Fruit fly (Drosophila melanogaster): ENCODE results near the gene Rim2.

Gene Rim2

DNA sequence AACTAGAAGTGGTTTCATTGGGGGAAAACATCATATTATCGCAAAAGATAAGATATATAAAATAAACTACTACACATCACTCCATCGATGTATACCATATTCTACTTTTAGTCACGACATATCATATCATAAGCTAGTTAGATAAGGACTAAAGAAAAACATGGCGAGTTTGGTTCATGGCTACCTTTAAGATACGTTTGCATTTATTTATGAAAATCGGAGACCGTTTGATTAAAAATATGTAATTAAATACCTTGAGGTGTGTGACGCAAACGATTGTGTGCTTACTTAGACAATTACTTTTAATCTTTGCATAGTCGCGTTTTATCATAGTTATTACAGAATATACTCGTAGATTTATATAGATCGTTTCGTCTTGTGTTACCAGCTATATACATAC, 17.2 kb downstream of the Rim2 start:
- TF ChIP-seq rn (GFP tag; IDR thresholded peaks at IDR 0.05), result no peak
- TF ChIP-seq CG13204 (GFP tag; optimal IDR thresholded peaks at IDR 0.05), result no peak
- TF ChIP-seq CG32121 (GFP tag; IDR thresholded peaks at IDR 0.05), result no peak
- TF ChIP-seq CG10348 (GFP tag; IDR thresholded peaks at IDR 0.05), result no peak
- no peak for TF ChIP-seq gl (tag; optimal IDR thresholded peaks at IDR 0.05)
- no peak for TF ChIP-seq CG8301 (tag; optimal IDR thresholded peaks at IDR 0.05)
- TF ChIP-seq Pif1A (GFP tag; optimal IDR thresholded peaks at IDR 0.05), result no peak
- no peak for TF ChIP-seq fd96Ca (GFP tag; IDR thresholded peaks at IDR 0.05)
- TF ChIP-seq CG17806 (tag; optimal IDR thresholded peaks at IDR 0.05), result no peak
- no peak for TF ChIP-seq CG4496 (GFP tag; IDR thresholded peaks at IDR 0.05)
- TF ChIP-seq CG15710 (tag; optimal IDR thresholded peaks at IDR 0.05), result no peak
- TF ChIP-seq Snoo (tag; optimal IDR thresholded peaks at IDR 0.05), result no peak
- no peak for TF ChIP-seq CG12605 (GFP tag; IDR thresholded peaks at IDR 0.05)
- no peak for TF ChIP-seq CG34367 (tag; optimal IDR thresholded peaks at IDR 0.05)
- TF ChIP-seq CG14655 (GFP tag; optimal IDR thresholded peaks at IDR 0.05), result no peak
- TF ChIP-seq CG8159 (tag; optimal IDR thresholded peaks at IDR 0.05), result no peak

DNA sequence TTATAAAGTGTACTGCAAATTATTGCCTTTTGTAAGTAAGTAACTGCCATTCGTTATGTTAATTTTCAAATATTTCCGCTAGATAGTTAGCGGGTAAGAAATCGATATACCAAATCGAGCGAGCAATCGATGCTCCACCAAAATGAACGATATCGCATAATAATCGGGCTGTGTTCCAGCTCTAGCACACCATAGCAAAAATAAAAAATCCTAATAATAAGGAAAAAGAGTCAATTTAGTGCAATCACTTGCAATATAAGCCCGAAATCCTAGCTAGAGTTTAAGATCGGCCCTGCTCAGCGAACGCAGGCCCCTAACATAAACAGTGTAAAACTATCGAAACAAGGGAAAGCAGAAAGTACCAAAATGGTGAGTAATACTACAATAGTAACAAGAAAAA, 19.4 kb downstream of the Rim2 start, which contains the start of gene cpb:
cpb (plus strand) TSS at position 157 of the 400 bp plus-strand sequence.
- TF ChIP-seq CG9948 (tag; optimal IDR thresholded peaks at IDR 0.05) (no peak), rn (GFP tag; IDR thresholded peaks at IDR 0.05) (no peak), CG10348 (GFP tag; IDR thresholded peaks at IDR 0.05) (no peak), CG8301 (tag; optimal IDR thresholded peaks at IDR 0.05) (no peak), CG8159 (tag; optimal IDR thresholded peaks at IDR 0.05) (no peak), CG34367 (tag; optimal IDR thresholded peaks at IDR 0.05) (no peak), CG14655 (GFP tag; optimal IDR thresholded peaks at IDR 0.05) (no peak)

DNA sequence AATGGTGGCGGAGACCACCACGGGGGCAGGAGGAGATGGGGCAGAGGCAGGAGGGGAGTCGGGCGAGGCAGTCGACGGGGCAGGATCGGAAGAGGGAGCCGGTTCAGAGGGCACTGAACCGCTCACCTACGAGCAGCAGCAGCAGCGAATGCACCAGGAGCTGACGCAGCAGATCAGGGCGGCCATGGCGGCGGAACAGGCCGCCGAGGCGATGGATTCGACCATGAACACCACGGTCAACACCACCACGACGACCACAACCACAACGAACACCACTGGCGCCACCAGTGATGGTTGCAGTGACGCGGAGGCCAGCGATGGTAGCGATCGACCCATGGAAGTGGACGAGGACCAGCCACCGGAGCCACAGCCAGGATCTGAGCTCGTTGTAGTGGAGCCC, 27.9 kb downstream of the Rim2 start:
- TF ChIP-seq CG14655 (GFP tag; optimal IDR thresholded peaks at IDR 0.05) (no peak), fd96Ca (GFP tag; IDR thresholded peaks at IDR 0.05) (no peak), CG8301 (tag; optimal IDR thresholded peaks at IDR 0.05) (no peak), gl (tag; optimal IDR thresholded peaks at IDR 0.05) (no peak), Ets98B (GFP tag; IDR thresholded peaks at IDR 0.05) (no peak), CG9948 (tag; optimal IDR thresholded peaks at IDR 0.05) (no peak), CG12605 (GFP tag; IDR thresholded peaks at IDR 0.05) (no peak)

DNA sequence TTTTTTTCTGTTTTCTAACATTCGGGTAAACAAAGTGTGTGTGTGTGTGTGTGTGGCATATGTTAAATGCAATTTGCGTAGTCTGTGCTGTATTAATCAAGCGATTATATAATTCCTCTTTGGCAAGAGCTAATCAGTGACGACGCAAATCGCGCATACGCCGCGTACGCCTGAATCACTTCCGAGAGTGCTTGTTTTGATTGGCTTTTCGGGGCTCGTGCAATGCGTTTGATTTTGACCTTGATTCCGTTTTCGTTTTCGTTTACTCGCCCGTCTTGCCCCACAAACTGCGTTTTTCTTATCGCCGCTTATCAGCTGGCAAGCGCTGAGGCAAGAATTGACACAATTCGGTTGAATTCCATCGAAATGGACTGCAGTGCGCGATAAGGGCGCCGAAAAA, 31.3 kb downstream of the Rim2 start:
- TF ChIP-seq CG12605 (GFP tag; IDR thresholded peaks at IDR 0.05) (no peak), fd96Ca (GFP tag; IDR thresholded peaks at IDR 0.05) (no peak), CG9948 (tag; optimal IDR thresholded peaks at IDR 0.05) (no peak), CG15710 (tag; optimal IDR thresholded peaks at IDR 0.05) (no peak), CG32121 (GFP tag; IDR thresholded peaks at IDR 0.05) (no peak), EcR (GFP tag; optimal IDR thresholded peaks at IDR 0.05) (no peak), Pif1B (GFP tag; optimal IDR thresholded peaks at IDR 0.05) (no peak), rn (GFP tag; IDR thresholded peaks at IDR 0.05) (no peak)

DNA sequence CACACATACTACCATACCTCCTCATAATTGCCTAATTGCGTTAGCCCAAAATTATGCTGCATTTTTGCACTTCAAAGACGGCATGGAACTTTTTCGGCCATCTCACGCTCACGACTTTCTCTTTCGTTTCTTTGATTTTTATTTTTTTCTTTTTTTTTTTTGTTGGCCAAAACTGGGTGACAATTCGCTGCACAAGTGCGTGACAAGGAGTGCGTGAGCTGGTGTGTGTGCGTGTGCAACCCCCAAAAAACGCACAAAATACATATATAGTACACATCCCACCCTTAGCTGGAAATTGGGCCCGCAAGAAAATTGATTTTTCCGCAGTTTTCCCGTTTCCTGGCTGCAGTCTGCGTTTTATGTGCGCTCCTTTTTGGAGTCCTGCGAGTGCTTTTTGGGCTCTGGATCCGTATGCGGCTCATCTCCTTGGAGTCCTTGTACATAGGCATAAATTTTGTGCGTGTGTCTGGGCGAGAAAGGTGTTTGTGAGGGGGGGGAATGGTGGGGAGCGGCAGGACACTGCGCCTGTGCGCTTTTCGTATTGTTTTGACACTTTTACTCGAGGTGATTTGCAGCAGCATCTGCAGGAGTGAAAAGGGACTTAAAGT, 52.0 kb downstream of the Rim2 start:
- TF ChIP-seq D1 (tag; optimal IDR thresholded peaks at IDR 0.05), result no peak
- TF ChIP-seq CG32121 (GFP tag; IDR thresholded peaks at IDR 0.05), result no peak
- no peak for TF ChIP-seq gl (tag; optimal IDR thresholded peaks at IDR 0.05)
- TF ChIP-seq EcR (GFP tag; optimal IDR thresholded peaks at IDR 0.05), result no peak
- TF ChIP-seq Ets98B (GFP tag; IDR thresholded peaks at IDR 0.05), result no peak
- TF ChIP-seq CG4496 (GFP tag; IDR thresholded peaks at IDR 0.05), result no peak

DNA sequence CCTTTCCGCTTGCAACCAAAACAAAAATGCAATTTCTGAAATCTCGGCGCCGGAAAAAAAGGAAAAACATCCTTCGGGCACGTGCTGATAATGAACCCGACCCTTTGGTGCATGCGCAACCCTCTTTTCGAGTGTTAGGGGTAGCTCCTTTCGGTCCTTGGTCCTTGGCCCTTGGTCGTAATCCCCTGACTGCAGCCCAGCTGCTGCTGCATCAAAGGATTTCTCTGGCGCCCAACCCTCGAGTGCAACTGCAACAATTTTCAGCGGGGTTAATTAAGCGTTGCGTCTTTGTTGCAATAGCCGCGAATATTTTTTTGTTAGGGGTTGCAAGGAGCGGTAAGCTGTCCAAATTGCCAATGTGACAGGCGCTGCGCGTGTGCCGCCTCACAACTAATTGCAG, 53.8 kb downstream of the Rim2 start:
- no peak for TF ChIP-seq EcR (GFP tag; optimal IDR thresholded peaks at IDR 0.05)
- no peak for TF ChIP-seq CG17806 (tag; optimal IDR thresholded peaks at IDR 0.05)
- no peak for TF ChIP-seq Snoo (tag; optimal IDR thresholded peaks at IDR 0.05)
- TF ChIP-seq rn (GFP tag; IDR thresholded peaks at IDR 0.05), result no peak
- TF ChIP-seq CG12605 (GFP tag; IDR thresholded peaks at IDR 0.05), result no peak
- no peak for TF ChIP-seq CG32121 (GFP tag; IDR thresholded peaks at IDR 0.05)
- no peak for TF ChIP-seq Pif1B (GFP tag; optimal IDR thresholded peaks at IDR 0.05)
- TF ChIP-seq D1 (tag; optimal IDR thresholded peaks at IDR 0.05), result no peak
- no peak for TF ChIP-seq fd96Ca (GFP tag; IDR thresholded peaks at IDR 0.05)
- no peak for TF ChIP-seq CG34367 (tag; optimal IDR thresholded peaks at IDR 0.05)
- TF ChIP-seq Ets98B (GFP tag; IDR thresholded peaks at IDR 0.05), result no peak
- TF ChIP-seq CG14655 (GFP tag; optimal IDR thresholded peaks at IDR 0.05), result no peak
- no peak for TF ChIP-seq CG10348 (GFP tag; IDR thresholded peaks at IDR 0.05)
- TF ChIP-seq CG4496 (GFP tag; IDR thresholded peaks at IDR 0.05), result no peak
- no peak for TF ChIP-seq CG8301 (tag; optimal IDR thresholded peaks at IDR 0.05)
- no peak for TF ChIP-seq CG15710 (tag; optimal IDR thresholded peaks at IDR 0.05)
- TF ChIP-seq gl (tag; optimal IDR thresholded peaks at IDR 0.05), result no peak

DNA sequence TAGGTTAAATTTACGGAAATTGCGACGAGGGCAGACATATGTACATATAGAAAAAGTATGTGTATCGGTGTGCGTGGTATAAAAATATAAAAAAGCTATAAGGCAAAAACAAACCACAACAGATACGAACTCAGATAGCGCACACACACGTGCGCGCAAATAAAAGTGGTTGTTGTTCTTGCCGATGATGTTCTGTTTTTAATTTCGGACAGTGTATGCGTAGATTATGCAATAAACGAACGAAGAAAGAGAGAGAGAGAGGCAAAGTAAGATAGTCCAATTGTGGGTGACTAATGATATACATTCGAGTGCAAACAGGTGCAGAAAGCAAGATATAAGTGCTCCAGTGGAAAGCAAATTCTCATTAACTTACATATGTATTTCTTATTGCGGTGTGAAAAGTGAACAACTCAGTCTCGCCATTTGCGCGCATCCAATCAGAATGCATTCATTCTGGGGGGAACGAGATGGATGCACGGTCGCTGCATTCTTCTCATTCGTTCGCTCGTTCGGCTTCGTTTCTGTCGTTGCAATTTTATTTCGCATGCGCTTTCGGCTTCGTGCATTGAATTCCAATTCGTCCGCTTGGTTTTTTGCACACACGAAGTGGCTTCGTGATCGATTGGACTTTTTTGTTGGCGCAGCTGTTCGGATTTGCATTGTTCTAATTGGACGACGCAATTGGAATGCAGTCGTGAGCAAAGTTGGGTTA, 54.7 kb downstream of the Rim2 start:
- no peak for TF ChIP-seq Pif1A (GFP tag; optimal IDR thresholded peaks at IDR 0.05)
- peak; percentile 13 for TF ChIP-seq CG14655 (GFP tag; optimal IDR thresholded peaks at IDR 0.05)
- no peak; the same call in 1 of the 2 replicates for TF ChIP-seq CG12605 (GFP tag; IDR thresholded peaks at IDR 0.05)
- TF ChIP-seq CG13204 (GFP tag; optimal IDR thresholded peaks at IDR 0.05), result no peak
- no peak for TF ChIP-seq CG17806 (tag; optimal IDR thresholded peaks at IDR 0.05)
- no peak for TF ChIP-seq CG8301 (tag; optimal IDR thresholded peaks at IDR 0.05)
- peak; percentile 46 for TF ChIP-seq gl (tag; optimal IDR thresholded peaks at IDR 0.05)
- no peak for TF ChIP-seq EcR (GFP tag; optimal IDR thresholded peaks at IDR 0.05)
- peak; percentile 14 for TF ChIP-seq CG8159 (tag; optimal IDR thresholded peaks at IDR 0.05)
- TF ChIP-seq Ets98B (GFP tag; IDR thresholded peaks at IDR 0.05), result no peak
- no peak for TF ChIP-seq rn (GFP tag; IDR thresholded peaks at IDR 0.05)
- no peak for TF ChIP-seq Pif1B (GFP tag; optimal IDR thresholded peaks at IDR 0.05)
- TF ChIP-seq CG32121 (GFP tag; IDR thresholded peaks at IDR 0.05), result peak; percentile 65; the same call in 1 of the 2 replicates
- TF ChIP-seq CG4496 (GFP tag; IDR thresholded peaks at IDR 0.05), result peak; percentile 34; the same call in 1 of the 3 replicates
- TF ChIP-seq fd96Ca (GFP tag; IDR thresholded peaks at IDR 0.05), result peak; percentile 47; the same call in 2 of the 3 replicates
- no peak for TF ChIP-seq D1 (tag; optimal IDR thresholded peaks at IDR 0.05)
- TF ChIP-seq Snoo (tag; optimal IDR thresholded peaks at IDR 0.05), result no peak
- TF ChIP-seq CG15710 (tag; optimal IDR thresholded peaks at IDR 0.05), result peak; percentile 36
- peak; percentile 14 for TF ChIP-seq CG34367 (tag; optimal IDR thresholded peaks at IDR 0.05)
- no peak for TF ChIP-seq CG9948 (tag; optimal IDR thresholded peaks at IDR 0.05)
- TF ChIP-seq CG10348 (GFP tag; IDR thresholded peaks at IDR 0.05), result no peak

Measured in whole organism, pupa.